Fruit fly (Drosophila melanogaster) whole organism, wandering third instar larva: Measurements from ENCODE around the gene ChAT.

Experiments used
- Abd-B ChIP-seq: fragments of >200 bp; optimal IDR thresholded peaks from 2 replicates; lab custom pipeline; 2017; ENCODE audit warnings: missing biosample characterization, missing genetic modification characterization
- CG32264 ChIP-seq: fragments of 200-800 bp; sonication (Bioruptor generic); optimal IDR thresholded peaks from 2 replicates; lab custom pipeline; 2016; ENCODE audit warnings: missing biosample characterization, missing genetic modification characterization
- CG9705 ChIP-seq: fragments of 200-800 bp; sonication (Bioruptor generic); optimal IDR thresholded peaks from 2 replicates; lab custom pipeline; 2018; ENCODE audit warnings: missing biosample characterization, mild to moderate bottlenecking, missing genetic modification characterization
- CrebA ChIP-seq: fragments of 200-800 bp; sonication (Bioruptor generic); optimal IDR thresholded peaks from 2 replicates; lab custom pipeline; 2016; ENCODE audit warnings: missing biosample characterization, mild to moderate bottlenecking, missing genetic modification characterization, borderline replicate concordance
- Dfd ChIP-seq: fragments of >200 bp; optimal IDR thresholded peaks from 2 replicates; lab custom pipeline; 2017; ENCODE audit warnings: missing biosample characterization, missing genetic modification characterization
- Dif ChIP-seq: fragments of 200-275, 200-300 bp; sonication (Bioruptor generic); optimal IDR thresholded peaks from 2 replicates; lab custom pipeline; 2018; ENCODE audit warnings: missing biosample characterization, missing genetic modification characterization; ENCODE audit not compliant: partially characterized antibody
- GATAd ChIP-seq: sonication (Bioruptor generic); optimal IDR thresholded peaks from 2 replicates; lab custom pipeline; 2016; ENCODE audit warnings: missing biosample characterization, missing genetic modification characterization
- HLH106 ChIP-seq: fragments of 200-800 bp; optimal IDR thresholded peaks from 3 replicates; lab custom pipeline; 2019; ENCODE audit warnings: missing biosample characterization, mild to moderate bottlenecking, missing genetic modification characterization, moderate library complexity
- Hnf4 ChIP-seq: fragments of 200-800 bp; sonication (Bioruptor generic); optimal IDR thresholded peaks from 2 replicates; lab custom pipeline; 2016; ENCODE audit warnings: missing biosample characterization, mild to moderate bottlenecking, missing genetic modification characterization
- Hr78 ChIP-seq: fragments of >200 bp; optimal IDR thresholded peaks from 2 replicates; lab custom pipeline; 2017; ENCODE audit warnings: missing biosample characterization, missing genetic modification characterization
- Hr83 ChIP-seq: fragments of 200-300 bp; sonication (Bioruptor generic); optimal IDR thresholded peaks from 2 replicates; lab custom pipeline; 2016; ENCODE audit warnings: missing biosample characterization, mild to moderate bottlenecking, missing genetic modification characterization, moderate library complexity; ENCODE audit not compliant: poor library complexity, severe bottlenecking
- Jra ChIP-seq: sonication (Bioruptor generic); optimal IDR thresholded peaks from 2 replicates; lab custom pipeline; 2016; ENCODE audit warnings: missing biosample characterization, missing genetic modification characterization
- Mio ChIP-seq: sonication (Bioruptor generic); optimal IDR thresholded peaks from 2 replicates; lab custom pipeline; 2016; ENCODE audit warnings: missing biosample characterization, missing genetic modification characterization
- Myc ChIP-seq: fragments of >200 bp; optimal IDR thresholded peaks from 2 replicates; lab custom pipeline; 2017
- N ChIP-seq: fragments of >200 bp; optimal IDR thresholded peaks from 2 replicates; lab custom pipeline; 2018; ENCODE audit warnings: missing biosample characterization, missing external identifiers, missing genetic modification characterization
- OdsH ChIP-seq: fragments of 200-800 bp; sonication (Bioruptor generic); optimal IDR thresholded peaks from 2 replicates; lab custom pipeline; 2016; ENCODE audit warnings: missing biosample characterization, mild to moderate bottlenecking, missing genetic modification characterization
- Rel ChIP-seq, 2 experiments: fragments of 200-800 bp; sonication (Bioruptor generic) in 1 of 2; optimal IDR thresholded peaks; 2 replicates in 1 of 2; 3 replicates in 1 of 2; lab custom pipeline; 2016 to 2019; ENCODE audit warnings: mild to moderate bottlenecking in 2 of 2, missing biosample characterization in 2 of 2, missing genetic modification characterization in 2 of 2, moderate library complexity in 1 of 2
- Sp1 ChIP-seq: fragments of 200-800 bp; sonication (Bioruptor generic); optimal IDR thresholded peaks from 3 replicates; lab custom pipeline; 2019; ENCODE audit warnings: missing biosample characterization, mild to moderate bottlenecking, missing genetic modification characterization, moderate library complexity
- Vsx2 ChIP-seq: fragments of 200-300, 225-300 bp; sonication (Bioruptor generic); optimal IDR thresholded peaks from 2 replicates; lab custom pipeline; 2018; ENCODE audit warnings: missing biosample characterization, missing genetic modification characterization; ENCODE audit not compliant: partially characterized antibody
- br ChIP-seq: fragments of 200-800 bp; sonication (Bioruptor generic); optimal IDR thresholded peaks from 2 replicates; lab custom pipeline; 2016; ENCODE audit warnings: missing biosample characterization, missing genetic modification characterization
- brk ChIP-seq: fragments of 200-800 bp; sonication (Bioruptor generic); optimal IDR thresholded peaks from 2 replicates; lab custom pipeline; 2016; ENCODE audit warnings: missing biosample characterization, mild to moderate bottlenecking, missing genetic modification characterization
- dl ChIP-seq, 2 experiments: fragments of 175-275, 200-275 bp in 1 of 2; fragments of 200-275 bp in 1 of 2; sonication (Bioruptor generic); optimal IDR thresholded peaks; lab custom pipeline; 2018; ENCODE audit warnings: mild to moderate bottlenecking in 2 of 2, missing biosample characterization in 2 of 2, missing genetic modification characterization in 2 of 2, moderate library complexity in 2 of 2; ENCODE audit not compliant: partially characterized antibody in 2 of 2, insufficient read depth in 1 of 2
- dmrt93B ChIP-seq: fragments of 200-800 bp; sonication (Bioruptor generic); optimal IDR thresholded peaks from 2 replicates; lab custom pipeline; 2018; ENCODE audit warnings: missing biosample characterization, mild to moderate bottlenecking, missing genetic modification characterization
- dsf ChIP-seq: sonication (Bioruptor generic); optimal IDR thresholded peaks from 2 replicates; lab custom pipeline; 2016; ENCODE audit warnings: missing biosample characterization, missing genetic modification characterization, borderline replicate concordance
- ey ChIP-seq: fragments of 200-800 bp; sonication (Bioruptor generic); optimal IDR thresholded peaks from 2 replicates; lab custom pipeline; 2016; ENCODE audit warnings: missing biosample characterization, missing genetic modification characterization
- foxo ChIP-seq, 2 experiments: fragments of 200-800 bp; sonication (Bioruptor generic); optimal IDR thresholded peaks; 2 replicates in 1 of 2; 3 replicates in 1 of 2; lab custom pipeline; 2016 to 2017; ENCODE audit warnings: missing biosample characterization in 2 of 2, missing genetic modification characterization in 2 of 2
- fru ChIP-seq: fragments of 200-800 bp; sonication (Bioruptor generic); optimal IDR thresholded peaks from 3 replicates; lab custom pipeline; 2016; ENCODE audit warnings: missing biosample characterization, mild to moderate bottlenecking, missing genetic modification characterization
- h ChIP-seq: fragments of 200-800 bp; sonication (Bioruptor generic); optimal IDR thresholded peaks from 3 replicates; lab custom pipeline; 2016; ENCODE audit warnings: missing biosample characterization, mild to moderate bottlenecking, missing genetic modification characterization
- jim ChIP-seq: fragments of 175-275, 200-325 bp; sonication (Bioruptor generic); optimal IDR thresholded peaks from 2 replicates; lab custom pipeline; 2016; ENCODE audit warnings: missing biosample characterization, mild to moderate bottlenecking, missing genetic modification characterization
- lola ChIP-seq: fragments of >200 bp; optimal IDR thresholded peaks from 2 replicates; lab custom pipeline; 2017; ENCODE audit warnings: missing biosample characterization, missing genetic modification characterization
- pan ChIP-seq: fragments of >200 bp; optimal IDR thresholded peaks from 2 replicates; lab custom pipeline; 2017
- psq ChIP-seq: fragments of 200-800 bp; sonication (Bioruptor generic); optimal IDR thresholded peaks from 3 replicates; lab custom pipeline; 2017; ENCODE audit warnings: missing biosample characterization, mild to moderate bottlenecking, missing genetic modification characterization, moderate library complexity
- rgr ChIP-seq: fragments of 200-800 bp; sonication (Bioruptor generic); optimal IDR thresholded peaks from 3 replicates; lab custom pipeline; 2016; ENCODE audit warnings: missing biosample characterization, mild to moderate bottlenecking, missing genetic modification characterization
- sage ChIP-seq: fragments of 200-800 bp; sonication (Bioruptor generic); optimal IDR thresholded peaks from 2 replicates; lab custom pipeline; 2016; ENCODE audit warnings: missing biosample characterization, mild to moderate bottlenecking, missing genetic modification characterization
- sv ChIP-seq: fragments of 200-800 bp; sonication (Bioruptor generic); optimal IDR thresholded peaks from 3 replicates; lab custom pipeline; 2016; ENCODE audit warnings: missing biosample characterization, missing genetic modification characterization
- tai ChIP-seq: sonication (Bioruptor generic); optimal IDR thresholded peaks from 2 replicates; lab custom pipeline; 2016; ENCODE audit warnings: missing biosample characterization, missing genetic modification characterization
- usp ChIP-seq: fragments of >200 bp; optimal IDR thresholded peaks from 2 replicates; lab custom pipeline; 2017; ENCODE audit warnings: missing biosample characterization, missing genetic modification characterization
- woc ChIP-seq: sonication (Bioruptor generic); optimal IDR thresholded peaks from 2 replicates; lab custom pipeline; 2016; ENCODE audit warnings: missing biosample characterization, mild to moderate bottlenecking, missing genetic modification characterization

The ChAT gene

DNA sequence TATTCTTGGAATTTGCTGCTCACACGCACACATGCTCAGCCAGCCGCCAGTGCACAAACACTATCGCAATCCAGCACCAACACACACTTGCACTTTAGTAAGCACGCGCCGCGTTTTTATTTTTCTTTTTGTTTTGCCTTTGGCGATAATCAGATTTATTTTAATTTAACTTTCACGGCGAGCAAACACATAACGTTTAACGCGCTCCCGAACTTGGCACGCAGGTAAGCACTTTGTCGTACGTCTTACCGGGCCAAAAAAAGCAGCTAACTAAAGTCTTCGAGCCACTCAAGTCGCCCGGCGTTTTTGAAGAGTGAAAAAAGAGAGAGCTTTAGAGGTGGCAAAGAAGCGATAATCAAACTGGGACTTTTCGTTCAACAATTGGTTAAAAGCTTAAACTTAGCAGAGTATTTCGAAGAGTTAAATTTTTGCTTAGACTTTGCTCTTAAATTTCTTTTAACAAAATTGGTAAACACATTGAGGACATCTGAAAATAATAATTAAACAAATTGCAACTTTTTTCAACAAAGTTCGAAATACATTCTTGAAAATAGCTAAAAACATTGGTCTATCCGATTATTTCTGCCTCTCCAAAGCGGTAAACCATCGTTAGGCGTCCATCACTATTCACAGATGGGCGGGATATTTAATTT lies 38.1 kb downstream of the ChAT start, which contains the start of gene Mekk1:
Mekk1 (minus strand) TSS at position 325 of the 653 bp plus-strand sequence.
- peak; percentile 32 for TF ChIP-seq dsf (GFP tag; lab: Kevin White, UChicago)
- TF ChIP-seq sv (GFP tag; lab: Kevin White, UChicago), result no peak
- peak; percentile 57 for TF ChIP-seq jim
- TF ChIP-seq h (GFP tag; lab: Kevin White, UChicago), result peak; percentile 73
- TF ChIP-seq rgr (GFP tag; lab: Kevin White, UChicago), result peak; percentile 60
- no peak for TF ChIP-seq Rel (GFP tag; optimal IDR thresholded peaks at IDR 0.05; lab: Kevin White, UChicago)
- TF ChIP-seq Rel (tag; optimal IDR thresholded peaks at IDR 0.05; lab: Kevin White, UChicago), result peak; percentile 59
- TF ChIP-seq CrebA, result no peak
- peak; percentile 51 for TF ChIP-seq CG9705 (GFP tag; lab: Kevin White, UChicago)
- TF ChIP-seq Abd-B, result no peak
- no peak for TF ChIP-seq Hr78 (GFP tag; lab: Kevin White, UChicago)
- TF ChIP-seq Mio, result no peak
- peak in 1 of 2 experiments; percentile 71 for TF ChIP-seq foxo (GFP tag; optimal IDR thresholded peaks at IDR 0.05; lab: Kevin White, UChicago)
- no peak for TF ChIP-seq pan
- peak; percentile 83 for TF ChIP-seq Myc
- TF ChIP-seq CG32264, result no peak
- no peak for TF ChIP-seq lola (GFP tag; lab: Kevin White, UChicago)
- TF ChIP-seq tai, result no peak
- TF ChIP-seq dmrt93B, result peak; percentile 14
- peak; percentile 65 for TF ChIP-seq Sp1 (GFP tag; lab: Kevin White, UChicago)
- peak; percentile 61 for TF ChIP-seq Jra (GFP tag; lab: Kevin White, UChicago)
- peak; percentile 62 for TF ChIP-seq fru
- peak; percentile 85 for TF ChIP-seq Vsx2
- no peak for TF ChIP-seq dl (GFP tag; optimal IDR thresholded peaks at IDR 0.05; lab: Kevin White, UChicago; ENCODE audit: insufficient read depth in 1 of 2, partially characterized antibody in 2 of 2)
- TF ChIP-seq Dif (GFP tag; lab: Kevin White, UChicago), result peak; percentile 0
- no peak for TF ChIP-seq N
- TF ChIP-seq brk (GFP tag; lab: Kevin White, UChicago), result no peak
- TF ChIP-seq usp (GFP tag; lab: Kevin White, UChicago), result no peak
- peak; percentile 90 for TF ChIP-seq woc
- no peak for TF ChIP-seq Hnf4 (GFP tag; lab: Kevin White, UChicago)
- TF ChIP-seq HLH106 (tag; lab: Kevin White, UChicago), result peak; percentile 75
- no peak for TF ChIP-seq Dfd
- TF ChIP-seq OdsH (GFP tag; lab: Kevin White, UChicago), result peak; percentile 39
- TF ChIP-seq Hr83 (GFP tag; lab: Kevin White, UChicago), result no peak
- TF ChIP-seq GATAd (GFP tag; lab: Kevin White, UChicago), result peak; percentile 23
- peak; percentile 71 for TF ChIP-seq ey
- TF ChIP-seq br (GFP tag; lab: Kevin White, UChicago), result peak; percentile 52
- no peak for TF ChIP-seq sage
- peak; percentile 43 for TF ChIP-seq psq (GFP tag; lab: Kevin White, UChicago)

DNA sequence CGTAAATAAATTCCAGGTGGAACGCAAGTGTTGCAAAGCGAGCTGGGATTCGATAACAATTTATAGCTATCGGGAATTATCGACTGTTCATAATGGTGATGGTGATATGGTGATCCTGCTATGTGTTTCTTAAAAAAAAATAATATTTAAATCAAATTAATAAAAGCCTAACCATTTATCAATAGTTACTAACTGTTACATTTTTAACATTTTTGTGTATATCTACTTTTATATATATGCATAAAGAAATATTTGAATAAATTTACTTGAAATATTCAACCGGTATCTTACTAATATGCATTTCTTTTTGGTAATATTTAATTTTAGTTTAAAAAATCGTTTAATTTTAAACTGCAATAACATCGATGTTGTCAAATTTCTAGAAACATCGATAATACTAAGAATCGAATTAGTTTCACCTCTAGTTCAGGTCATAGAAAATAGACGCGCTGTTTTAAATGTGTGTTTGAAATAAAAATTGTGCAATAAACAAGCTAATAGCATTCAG lies 40.7 kb downstream of the ChAT start, which contains the start of the genes PGS1 and gwl:
PGS1 (minus strand) TSS at position 81 of the 508 bp plus-strand sequence.
gwl (plus strand) TSS at position 410 of the 508 bp plus-strand sequence.
- TF ChIP-seq woc (no peak), rgr (GFP tag; lab: Kevin White, UChicago) (no peak), GATAd (GFP tag; lab: Kevin White, UChicago) (peak; percentile 22), jim (no peak), pan (no peak), foxo (GFP tag; optimal IDR thresholded peaks at IDR 0.05; lab: Kevin White, UChicago) (no peak), sv (GFP tag; lab: Kevin White, UChicago) (peak; percentile 78), psq (GFP tag; lab: Kevin White, UChicago) (peak; percentile 76), HLH106 (tag; lab: Kevin White, UChicago) (peak; percentile 71), dsf (GFP tag; lab: Kevin White, UChicago) (peak; percentile 54), OdsH (GFP tag; lab: Kevin White, UChicago) (peak; percentile 74), ey (peak; percentile 57), Dfd (no peak)
